Fruit fly (Drosophila melanogaster): Measurements from ENCODE around the gene MFS3.

The MFS3 gene

DNA sequence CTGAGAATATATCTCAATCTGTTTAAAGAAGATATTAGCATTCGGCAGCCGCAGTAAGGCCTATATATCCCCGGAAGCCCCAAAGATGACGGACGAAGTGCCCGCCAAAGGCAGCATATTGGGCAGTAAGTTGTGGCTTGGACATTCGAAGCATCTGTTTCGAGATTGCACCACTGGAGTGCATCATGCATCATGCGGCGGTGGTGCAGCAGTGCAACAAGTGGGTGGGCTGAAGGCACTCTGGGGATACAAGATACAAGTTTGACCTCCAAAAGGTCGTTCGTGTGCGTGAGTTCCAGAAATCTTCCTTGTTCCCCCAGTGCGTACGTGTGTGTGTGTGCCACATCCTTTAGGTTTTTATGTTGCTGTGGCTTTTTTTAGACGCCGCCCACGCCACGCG, 285 bp downstream of the MFS3 start:
- TF ChIP-seq CG9948 (tag; optimal IDR thresholded peaks at IDR 0.05) (no peak), CG10348 (GFP tag; IDR thresholded peaks at IDR 0.05) (no peak), CG4496 (GFP tag; IDR thresholded peaks at IDR 0.05) (no peak), fd96Ca (GFP tag; IDR thresholded peaks at IDR 0.05) (no peak), CG12605 (GFP tag; IDR thresholded peaks at IDR 0.05) (no peak), CG17806 (tag; optimal IDR thresholded peaks at IDR 0.05) (no peak), CG8159 (tag; optimal IDR thresholded peaks at IDR 0.05) (no peak), CG34367 (tag; optimal IDR thresholded peaks at IDR 0.05) (no peak), CG13204 (GFP tag; optimal IDR thresholded peaks at IDR 0.05) (no peak), Ets98B (GFP tag; IDR thresholded peaks at IDR 0.05) (no peak), gl (tag; optimal IDR thresholded peaks at IDR 0.05) (no peak), CG32121 (GFP tag; IDR thresholded peaks at IDR 0.05) (no peak), rn (GFP tag; IDR thresholded peaks at IDR 0.05) (no peak), CG8301 (tag; optimal IDR thresholded peaks at IDR 0.05) (no peak), Snoo (tag; optimal IDR thresholded peaks at IDR 0.05) (no peak), D1 (tag; optimal IDR thresholded peaks at IDR 0.05) (no peak), CG14655 (GFP tag; optimal IDR thresholded peaks at IDR 0.05) (no peak), CG15710 (tag; optimal IDR thresholded peaks at IDR 0.05) (no peak), Pif1A (GFP tag; optimal IDR thresholded peaks at IDR 0.05) (no peak)

DNA sequence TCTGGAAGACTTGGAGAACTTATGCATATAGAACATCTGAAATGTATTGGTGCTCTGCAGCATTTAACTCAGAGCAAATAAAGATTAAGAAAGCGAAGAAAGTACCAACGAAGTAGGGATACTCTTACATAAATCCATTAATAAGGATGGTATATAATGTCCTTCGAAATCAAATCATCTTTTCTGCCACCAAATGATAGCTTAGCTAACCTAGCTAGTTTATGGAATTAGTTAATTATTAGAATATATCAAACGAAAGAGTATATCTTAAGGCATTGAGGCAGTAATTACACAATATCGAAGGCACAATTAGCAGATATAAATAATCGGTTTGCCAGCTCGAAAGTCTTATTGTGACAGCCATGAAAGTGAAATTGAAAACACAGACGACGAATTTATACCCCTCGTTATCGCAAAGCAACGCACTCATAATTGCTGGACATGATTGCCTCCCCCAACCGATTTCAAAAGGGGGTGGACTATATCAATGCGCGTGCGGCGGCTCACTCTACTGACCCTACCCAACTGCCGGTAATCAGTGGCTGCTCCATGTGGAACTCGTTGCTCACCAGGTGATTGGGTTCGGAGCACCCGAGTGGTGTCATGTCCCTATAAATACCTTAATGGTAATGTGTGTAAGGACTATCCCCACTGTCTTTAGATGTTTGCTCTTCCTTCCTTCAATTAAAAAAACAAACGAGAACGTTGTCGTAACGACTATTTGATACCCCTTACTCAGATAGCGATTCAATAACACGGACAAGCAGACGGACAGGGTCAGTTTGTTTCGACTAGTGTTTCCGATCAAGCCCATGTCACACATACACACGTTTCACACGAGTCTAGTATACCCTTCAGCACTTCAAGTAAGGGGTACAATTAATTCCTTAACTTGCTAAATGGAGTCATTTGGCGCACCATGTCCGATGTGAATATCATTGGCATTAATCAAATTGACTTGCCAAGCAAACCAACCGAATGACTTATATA, 1.7 kb downstream of the MFS3 start:
- 0 out of 2 replicates have a peak, but pooled peaks have one; percentile 36 for TF ChIP-seq rn (GFP tag; IDR thresholded peaks at IDR 0.05)
- TF ChIP-seq CG34367 (tag; optimal IDR thresholded peaks at IDR 0.05) = peak; percentile 52
- TF ChIP-seq Snoo (tag; optimal IDR thresholded peaks at IDR 0.05) = peak; percentile 83
- TF ChIP-seq CG13204 (GFP tag; optimal IDR thresholded peaks at IDR 0.05) = no peak
- no peak for TF ChIP-seq CG10348 (GFP tag; IDR thresholded peaks at IDR 0.05)
- TF ChIP-seq CG12605 (GFP tag; IDR thresholded peaks at IDR 0.05) = no peak
- peak; percentile 30 for TF ChIP-seq gl (tag; optimal IDR thresholded peaks at IDR 0.05)
- TF ChIP-seq EcR (GFP tag; optimal IDR thresholded peaks at IDR 0.05) = peak; percentile 0
- TF ChIP-seq CG17806 (tag; optimal IDR thresholded peaks at IDR 0.05) = peak; percentile 70
- no peak for TF ChIP-seq Pif1A (GFP tag; optimal IDR thresholded peaks at IDR 0.05)
- no peak for TF ChIP-seq D1 (tag; optimal IDR thresholded peaks at IDR 0.05)
- TF ChIP-seq CG8159 (tag; optimal IDR thresholded peaks at IDR 0.05) = peak; percentile 77
- no peak for TF ChIP-seq fd96Ca (GFP tag; IDR thresholded peaks at IDR 0.05)
- TF ChIP-seq CG14655 (GFP tag; optimal IDR thresholded peaks at IDR 0.05) = no peak
- no peak for TF ChIP-seq CG8301 (tag; optimal IDR thresholded peaks at IDR 0.05)
- TF ChIP-seq CG9948 (tag; optimal IDR thresholded peaks at IDR 0.05) = peak; percentile 64
- peak; percentile 54 for TF ChIP-seq Ets98B (GFP tag; IDR thresholded peaks at IDR 0.05)
- peak; percentile 76 for TF ChIP-seq CG15710 (tag; optimal IDR thresholded peaks at IDR 0.05)
- peak; percentile 56; the same call in 1 of the 2 replicates for TF ChIP-seq CG32121 (GFP tag; IDR thresholded peaks at IDR 0.05)
- TF ChIP-seq Pif1B (GFP tag; optimal IDR thresholded peaks at IDR 0.05) = peak; percentile 67
- peak; percentile 64; the same call in 1 of the 3 replicates for TF ChIP-seq CG4496 (GFP tag; IDR thresholded peaks at IDR 0.05)

DNA sequence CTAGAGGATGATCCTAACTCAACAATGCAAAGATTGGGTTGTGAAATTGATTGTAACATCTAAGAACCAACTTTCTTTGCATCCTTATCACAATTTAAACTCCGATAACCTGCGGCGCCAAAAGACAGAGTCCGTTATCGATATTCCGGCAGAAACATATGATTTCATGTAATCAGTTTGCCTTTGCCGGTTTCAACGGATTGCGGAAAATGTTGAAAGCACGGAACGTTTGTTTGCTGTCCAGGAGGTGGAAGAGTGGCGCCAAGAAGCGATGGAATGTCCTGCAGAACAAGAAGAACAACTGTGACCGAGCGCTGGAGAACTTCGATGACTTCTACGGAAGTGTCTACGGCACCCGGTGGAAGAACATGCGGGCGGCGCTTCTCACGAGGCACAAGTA, 4.7 kb downstream of the MFS3 start:
- no peak for TF ChIP-seq gl (tag; optimal IDR thresholded peaks at IDR 0.05)
- TF ChIP-seq Snoo (tag; optimal IDR thresholded peaks at IDR 0.05) = no peak
- no peak for TF ChIP-seq CG17806 (tag; optimal IDR thresholded peaks at IDR 0.05)
- no peak for TF ChIP-seq Pif1B (GFP tag; optimal IDR thresholded peaks at IDR 0.05)
- TF ChIP-seq CG9948 (tag; optimal IDR thresholded peaks at IDR 0.05) = no peak
- TF ChIP-seq CG4496 (GFP tag; IDR thresholded peaks at IDR 0.05) = no peak
- no peak for TF ChIP-seq CG8159 (tag; optimal IDR thresholded peaks at IDR 0.05)
- no peak for TF ChIP-seq CG8301 (tag; optimal IDR thresholded peaks at IDR 0.05)
- TF ChIP-seq CG13204 (GFP tag; optimal IDR thresholded peaks at IDR 0.05) = no peak
- no peak for TF ChIP-seq EcR (GFP tag; optimal IDR thresholded peaks at IDR 0.05)
- no peak for TF ChIP-seq fd96Ca (GFP tag; IDR thresholded peaks at IDR 0.05)
- TF ChIP-seq Ets98B (GFP tag; IDR thresholded peaks at IDR 0.05) = no peak
- no peak for TF ChIP-seq CG15710 (tag; optimal IDR thresholded peaks at IDR 0.05)
- TF ChIP-seq CG32121 (GFP tag; IDR thresholded peaks at IDR 0.05) = no peak
- TF ChIP-seq CG12605 (GFP tag; IDR thresholded peaks at IDR 0.05) = no peak
- TF ChIP-seq rn (GFP tag; IDR thresholded peaks at IDR 0.05) = no peak
- TF ChIP-seq CG10348 (GFP tag; IDR thresholded peaks at IDR 0.05) = no peak

- peak; percentile 69 for TF ChIP-seq CG4496 (GFP tag; IDR thresholded peaks at IDR 0.05)
- no peak; the same call in 1 of the 2 replicates for TF ChIP-seq rn (GFP tag; IDR thresholded peaks at IDR 0.05)
- no peak for TF ChIP-seq Snoo (tag; optimal IDR thresholded peaks at IDR 0.05)
- TF ChIP-seq CG8159 (tag; optimal IDR thresholded peaks at IDR 0.05) = no peak
- peak; percentile 30; the same call in 1 of the 2 replicates for TF ChIP-seq CG32121 (GFP tag; IDR thresholded peaks at IDR 0.05)
- TF ChIP-seq CG13204 (GFP tag; optimal IDR thresholded peaks at IDR 0.05) = no peak
- no peak for TF ChIP-seq gl (tag; optimal IDR thresholded peaks at IDR 0.05)
- TF ChIP-seq CG17806 (tag; optimal IDR thresholded peaks at IDR 0.05) = no peak
- peak; percentile 51 for TF ChIP-seq Ets98B (GFP tag; IDR thresholded peaks at IDR 0.05)
- peak; percentile 0 for TF ChIP-seq CG15710 (tag; optimal IDR thresholded peaks at IDR 0.05)
- TF ChIP-seq fd96Ca (GFP tag; IDR thresholded peaks at IDR 0.05) = peak; percentile 47; the same call in 1 of the 3 replicates
- TF ChIP-seq CG14655 (GFP tag; optimal IDR thresholded peaks at IDR 0.05) = no peak
Observed at dm6 chr2L:1150554-1150953, 7.6 kb downstream of the MFS3 start, which contains the start of the genes Tfb4 and Vps29. Gene Tfb4 (minus strand): TSS chr2L:1150677. Gene Vps29 (plus strand): TSS chr2L:1150766.

dm6 chr2L:1152693-1153092, 9.7 kb downstream of the MFS3 start:
- TF ChIP-seq CG32121 (GFP tag; IDR thresholded peaks at IDR 0.05) (no peak), CG9948 (tag; optimal IDR thresholded peaks at IDR 0.05) (no peak), fd96Ca (GFP tag; IDR thresholded peaks at IDR 0.05) (no peak), Pif1B (GFP tag; optimal IDR thresholded peaks at IDR 0.05) (no peak), D1 (tag; optimal IDR thresholded peaks at IDR 0.05) (no peak), Pif1A (GFP tag; optimal IDR thresholded peaks at IDR 0.05) (no peak), CG14655 (GFP tag; optimal IDR thresholded peaks at IDR 0.05) (no peak), CG12605 (GFP tag; IDR thresholded peaks at IDR 0.05) (no peak), Snoo (tag; optimal IDR thresholded peaks at IDR 0.05) (no peak), EcR (GFP tag; optimal IDR thresholded peaks at IDR 0.05) (no peak), CG13204 (GFP tag; optimal IDR thresholded peaks at IDR 0.05) (no peak), CG15710 (tag; optimal IDR thresholded peaks at IDR 0.05) (no peak), CG4496 (GFP tag; IDR thresholded peaks at IDR 0.05) (no peak), CG10348 (GFP tag; IDR thresholded peaks at IDR 0.05) (no peak), CG8301 (tag; optimal IDR thresholded peaks at IDR 0.05) (no peak), rn (GFP tag; IDR thresholded peaks at IDR 0.05) (no peak), CG34367 (tag; optimal IDR thresholded peaks at IDR 0.05) (no peak)

Data from whole organism, pupa.